Fruit fly (Drosophila melanogaster) whole organism, embryonic: ENCODE results near the gene CG9760.

Experiments used
- Atf3 ChIP-seq: fragments of 200-800 bp; sonication (Bioruptor generic); optimal IDR thresholded peaks from 3 replicates; lab custom pipeline; 2016; ENCODE audit warnings: missing biosample characterization, missing genetic modification characterization
- Bteb2 ChIP-seq: fragments of 200-800 bp; sonication (Bioruptor generic); optimal IDR thresholded peaks from 2 replicates; lab custom pipeline; 2016; ENCODE audit warnings: missing biosample characterization, missing genetic modification characterization
- CG10462 ChIP-seq: fragments of 200-800 bp; sonication (Bioruptor generic); optimal IDR thresholded peaks from 2 replicates; lab custom pipeline; 2016; ENCODE audit warnings: missing biosample characterization, missing genetic modification characterization
- CG11398 ChIP-seq: fragments of 200-800 bp; sonication (Bioruptor generic); optimal IDR thresholded peaks from 2 replicates; lab custom pipeline; 2016; ENCODE audit warnings: missing biosample characterization, missing genetic modification characterization
- CG11695 ChIP-seq: fragments of 200-800 bp; sonication (Bioruptor generic); IDR thresholded peaks from 3 replicates; pipeline ENCODE4 v1.3.6; 2022; ENCODE audit warnings: missing biosample characterization, missing genetic modification characterization
- CG12155 ChIP-seq: fragments of 200-800 bp; sonication (Bioruptor generic); optimal IDR thresholded peaks from 3 replicates; lab custom pipeline; 2016; ENCODE audit warnings: missing biosample characterization, missing genetic modification characterization
- CG14441 ChIP-seq: fragments of 200-800 bp; sonication (Bioruptor generic); IDR thresholded peaks from 2 replicates; pipeline ENCODE4 v1.3.6; 2022; ENCODE audit warnings: missing biosample characterization, missing genetic modification characterization
- CG16779 ChIP-seq: fragments of 200-800 bp; sonication (Bioruptor generic); IDR thresholded peaks from 2 replicates; pipeline ENCODE4 v1.3.6; 2022; ENCODE audit warnings: missing biosample characterization, missing genetic modification characterization
- CG17568 ChIP-seq: fragments of 200-800 bp; sonication (Bioruptor generic); optimal IDR thresholded peaks from 2 replicates; lab custom pipeline; 2018; ENCODE audit warnings: missing biosample characterization, mild to moderate bottlenecking, missing genetic modification characterization, moderate library complexity
- CG17802 ChIP-seq: fragments of 200-800 bp; sonication (Bioruptor generic); optimal IDR thresholded peaks from 2 replicates; lab custom pipeline; 2018; ENCODE audit warnings: missing biosample characterization, mild to moderate bottlenecking, missing genetic modification characterization, moderate library complexity
- CG2116 ChIP-seq: fragments of 200-800 bp; sonication (Bioruptor generic); optimal IDR thresholded peaks from 3 replicates; lab custom pipeline; 2018; ENCODE audit warnings: missing biosample characterization, mild to moderate bottlenecking, missing genetic modification characterization
- CG2678 ChIP-seq: fragments of 200-800 bp; sonication (Bioruptor generic); optimal IDR thresholded peaks from 3 replicates; lab custom pipeline; 2019; ENCODE audit warnings: missing biosample characterization, mild to moderate bottlenecking, missing genetic modification characterization, moderate library complexity
- CG2875 ChIP-seq: fragments of 200-800 bp; sonication (Bioruptor generic); optimal IDR thresholded peaks from 2 replicates; lab custom pipeline; 2017; ENCODE audit warnings: missing biosample characterization, mild to moderate bottlenecking, missing genetic modification characterization, missing genetic modification reagents
- CG42726 ChIP-seq: fragments of 200-800 bp; sonication (Bioruptor generic); IDR thresholded peaks from 2 replicates; pipeline ENCODE4 v1.3.6; 2022; ENCODE audit warnings: missing biosample characterization, missing genetic modification characterization; ENCODE audit not compliant: partially characterized antibody
- CG43689 ChIP-seq: fragments of 200-800 bp; sonication (Bioruptor generic); IDR thresholded peaks from 2 replicates; pipeline ENCODE4 v1.3.6; 2022; ENCODE audit warnings: missing biosample characterization, missing genetic modification characterization
- CG4854 ChIP-seq: fragments of 200-800 bp; sonication (Bioruptor generic); optimal IDR thresholded peaks from 2 replicates; lab custom pipeline; 2016; ENCODE audit warnings: missing biosample characterization, missing genetic modification characterization, inconsistent platforms
- CG6689 ChIP-seq: fragments of 200-800 bp; sonication (Bioruptor generic); IDR thresholded peaks from 2 replicates; pipeline ENCODE4 v1.3.6; 2022; ENCODE audit warnings: missing biosample characterization, missing genetic modification characterization
- CG6765 ChIP-seq: fragments of 200-800 bp; sonication (Bioruptor generic); optimal IDR thresholded peaks from 3 replicates; lab custom pipeline; 2017; ENCODE audit warnings: missing biosample characterization, mild to moderate bottlenecking, missing genetic modification characterization
- CG6854 ChIP-seq: fragments of 200-800 bp; sonication (Bioruptor generic); optimal IDR thresholded peaks from 3 replicates; lab custom pipeline; 2017; ENCODE audit warnings: missing biosample characterization, mild to moderate bottlenecking, missing genetic modification characterization
- CG7556 ChIP-seq: fragments of 200-800 bp; sonication (Bioruptor generic); optimal IDR thresholded peaks from 2 replicates; lab custom pipeline; 2017; ENCODE audit warnings: missing biosample characterization, mild to moderate bottlenecking, missing genetic modification characterization
- CG7839 ChIP-seq: fragments of 200-800 bp; sonication (Bioruptor generic); optimal IDR thresholded peaks from 3 replicates; lab custom pipeline; 2018; ENCODE audit warnings: missing biosample characterization, mild to moderate bottlenecking, missing genetic modification characterization, moderate library complexity
- CG7963 ChIP-seq: fragments of 200-800 bp; sonication (Bioruptor generic); IDR thresholded peaks from 3 replicates; pipeline ENCODE4 v1.3.6; 2022; ENCODE audit warnings: missing biosample characterization, missing genetic modification characterization; ENCODE audit not compliant: partially characterized antibody
- CG8765 ChIP-seq: fragments of 200-800 bp; sonication (Bioruptor generic); IDR thresholded peaks from 2 replicates; pipeline ENCODE4 v1.3.6; 2022; ENCODE audit warnings: missing biosample characterization, missing genetic modification characterization
- Drgx ChIP-seq: fragments of 200-800 bp; sonication (Bioruptor generic); IDR thresholded peaks from 2 replicates; pipeline ENCODE4 v1.3.6; 2022; ENCODE audit warnings: missing biosample characterization, missing genetic modification characterization
- GATAe ChIP-seq: fragments of 200-800 bp; sonication (Bioruptor generic); conservative IDR thresholded peaks from 2 replicates; pipeline ENCODE4 v1.3.6; 2022; ENCODE audit warnings: missing biosample characterization, missing genetic modification characterization
- Hmr ChIP-seq: fragments of 200-800 bp; sonication (Bioruptor generic); optimal IDR thresholded peaks from 3 replicates; lab custom pipeline; 2017; ENCODE audit warnings: mild to moderate bottlenecking, missing biosample characterization, missing genetic modification reagents, missing genetic modification characterization
- Mad ChIP-seq: fragments of 200-800 bp; sonication (Bioruptor generic); optimal IDR thresholded peaks from 2 replicates; lab custom pipeline; 2016; ENCODE audit warnings: missing biosample characterization, missing genetic modification characterization
- Myb ChIP-seq: fragments of 200-800 bp; sonication (Bioruptor generic); optimal IDR thresholded peaks from 2 replicates; lab custom pipeline; 2016; ENCODE audit warnings: missing biosample characterization, missing genetic modification characterization
- Nf-YC ChIP-seq: fragments of 200-800 bp; optimal IDR thresholded peaks from 3 replicates; lab custom pipeline; 2019; ENCODE audit warnings: missing biosample characterization, mild to moderate bottlenecking, missing genetic modification characterization, moderate library complexity
- NfI ChIP-seq: fragments of 200-800 bp; sonication (Bioruptor generic); optimal IDR thresholded peaks from 3 replicates; lab custom pipeline; 2018; ENCODE audit warnings: missing biosample characterization, mild to moderate bottlenecking, missing genetic modification characterization, moderate library complexity
- Opbp ChIP-seq: fragments of 200-800 bp; sonication (Bioruptor generic); IDR thresholded peaks from 3 replicates; pipeline ENCODE4 v1.3.6; 2022; ENCODE audit warnings: missing biosample characterization, missing genetic modification characterization; ENCODE audit not compliant: partially characterized antibody
- Six4 ChIP-seq: fragments of 200-800 bp; sonication (Bioruptor generic); optimal IDR thresholded peaks from 2 replicates; lab custom pipeline; 2016; ENCODE audit warnings: missing biosample characterization, missing genetic modification characterization
- Spps ChIP-seq: fragments of 200-800 bp; sonication (Bioruptor generic); optimal IDR thresholded peaks from 2 replicates; lab custom pipeline; 2018; ENCODE audit warnings: missing biosample characterization, mild to moderate bottlenecking, missing genetic modification characterization
- ase ChIP-seq: fragments of 200-800 bp; sonication (Bioruptor generic); IDR thresholded peaks from 3 replicates; pipeline ENCODE4 v1.3.6; 2022; ENCODE audit warnings: missing biosample characterization, missing genetic modification characterization
- da ChIP-seq: fragments of 200-800 bp; sonication (Bioruptor generic); optimal IDR thresholded peaks from 2 replicates; lab custom pipeline; 2016; ENCODE audit warnings: missing biosample characterization, missing genetic modification characterization
- fd102C ChIP-seq: fragments of 200-800 bp; sonication (Bioruptor generic); optimal IDR thresholded peaks from 2 replicates; lab custom pipeline; 2018; ENCODE audit warnings: missing biosample characterization, mild to moderate bottlenecking, missing genetic modification characterization, moderate library complexity
- ftz-f1 ChIP-seq: fragments of 200-800 bp; sonication (Bioruptor generic); optimal IDR thresholded peaks from 2 replicates; lab custom pipeline; 2016; ENCODE audit warnings: missing biosample characterization, missing genetic modification characterization
- h ChIP-seq: fragments of >200 bp; optimal IDR thresholded peaks from 2 replicates; lab custom pipeline; 2017
- hth ChIP-seq: fragments of >200 bp; optimal IDR thresholded peaks from 2 replicates; lab custom pipeline; 2017; ENCODE audit warnings: inconsistent platforms
- ind ChIP-seq: fragments of 200-800 bp; sonication (Bioruptor generic); optimal IDR thresholded peaks from 3 replicates; lab custom pipeline; 2016; ENCODE audit warnings: missing biosample characterization, missing genetic modification characterization
- kni ChIP-seq: fragments of 200-800 bp; sonication (Bioruptor generic); optimal IDR thresholded peaks from 3 replicates; lab custom pipeline; 2017; ENCODE audit warnings: mild to moderate bottlenecking, missing biosample characterization, missing genetic modification reagents, missing genetic modification characterization
- lola ChIP-seq, 3 experiments: fragments of >200 bp in 2 of 3; fragments of 200-800 bp in 1 of 3; sonication (Bioruptor generic) in 1 of 3; optimal IDR thresholded peaks; 2 replicates each; lab custom pipeline; 2017 to 2019; ENCODE audit warnings: missing biosample characterization in 3 of 3, missing genetic modification characterization in 3 of 3, mild to moderate bottlenecking in 1 of 3, moderate library complexity in 1 of 3
- phol ChIP-seq: fragments of 200-800 bp; sonication (Bioruptor generic); optimal IDR thresholded peaks from 3 replicates; lab custom pipeline; 2018; ENCODE audit warnings: missing biosample characterization, mild to moderate bottlenecking, missing genetic modification characterization, moderate library complexity
- scrt ChIP-seq: fragments of 200-800 bp; sonication (Bioruptor generic); optimal IDR thresholded peaks from 2 replicates; lab custom pipeline; 2018; ENCODE audit warnings: missing biosample characterization, mild to moderate bottlenecking, missing genetic modification characterization, moderate library complexity
- shn ChIP-seq: fragments of 200-800 bp; sonication (Bioruptor generic); optimal IDR thresholded peaks from 3 replicates; lab custom pipeline; 2016; ENCODE audit warnings: missing biosample characterization, missing genetic modification characterization
- slbo ChIP-seq: fragments of 200-800 bp; sonication (Bioruptor generic); IDR thresholded peaks from 2 replicates; pipeline ENCODE4 v1.3.6; 2022; ENCODE audit warnings: missing biosample characterization, missing genetic modification characterization
- slp2 ChIP-seq: fragments of 200-800 bp; sonication (Bioruptor generic); optimal IDR thresholded peaks from 2 replicates; lab custom pipeline; 2016; ENCODE audit warnings: missing biosample characterization, missing genetic modification characterization
- stc ChIP-seq: fragments of 200-800 bp; sonication (Bioruptor generic); IDR thresholded peaks from 2 replicates; pipeline ENCODE4 v1.3.6; 2022; ENCODE audit warnings: missing biosample characterization, missing genetic modification characterization
- tin ChIP-seq: fragments of 200-800 bp; sonication (Bioruptor generic); optimal IDR thresholded peaks from 3 replicates; lab custom pipeline; 2016; ENCODE audit warnings: missing biosample characterization, missing genetic modification characterization
- tll ChIP-seq, 2 experiments: fragments of 200-800 bp in 1 of 2; fragments of >200 bp in 1 of 2; sonication (Bioruptor generic) in 1 of 2; optimal IDR thresholded peaks; 2 replicates each; lab custom pipeline; 2017 to 2019; ENCODE audit warnings: missing biosample characterization in 2 of 2, missing genetic modification characterization in 2 of 2, mild to moderate bottlenecking in 1 of 2, moderate library complexity in 1 of 2
- wdn ChIP-seq: fragments of 200-800 bp; sonication (Bioruptor generic); IDR thresholded peaks from 2 replicates; pipeline ENCODE4 v1.3.6; 2022; ENCODE audit warnings: missing biosample characterization, missing genetic modification characterization

CG9760 gene

DNA sequence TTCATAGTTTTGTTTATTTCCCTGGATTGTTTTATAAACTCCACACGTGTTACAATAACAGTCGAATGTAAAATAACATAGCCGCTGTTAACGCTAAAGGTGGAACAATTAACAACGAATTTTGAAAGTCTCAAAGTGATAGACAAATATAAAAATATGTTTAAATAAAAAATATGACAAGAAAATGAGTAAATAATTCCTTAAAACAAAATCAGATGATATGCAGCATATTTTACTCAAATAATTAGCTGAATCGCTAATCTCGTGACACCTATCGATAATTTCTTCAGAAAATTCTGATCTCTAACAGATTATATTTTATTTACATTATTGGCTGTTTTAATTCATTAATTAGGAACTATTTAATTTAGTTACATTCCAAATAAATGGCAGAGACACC is 26.9 kb downstream of the CG9760 start, which contains the start of the genes CG5645 and Atg12 (continued):
- TF ChIP-seq CG16779 (no peak), Spps (tag; lab: Kevin White, UChicago) (no peak), NfI (GFP tag; lab: Kevin White, UChicago) (peak; percentile 28), Hmr (GFP tag; lab: Kevin White, UChicago) (peak; percentile 44), CG42726 (no peak; the same call in 1 of the 2 replicates), CG6854 (GFP tag; lab: Kevin White, UChicago) (no peak), phol (peak; percentile 59), GATAe (GFP tag; lab: Robert Waterston, UW) (0 out of 2 replicates have a peak, but pooled peaks have one; percentile 28), CG6765 (no peak), scrt (GFP tag; lab: Kevin White, UChicago) (no peak), tin (peak; percentile 79), ftz-f1 (GFP tag; lab: Kevin White, UChicago) (no peak), lola (GFP tag; optimal IDR thresholded peaks at IDR 0.05; lab: Kevin White, UChicago) (peak in 1 of 3 experiments; percentile 43), stc (GFP tag; lab: Robert Waterston, UW) (no peak), ind (peak; percentile 58), slbo (GFP tag; lab: Robert Waterston, UW) (peak; percentile 78), fd102C (GFP tag; lab: Kevin White, UChicago) (no peak), CG17568 (GFP tag; lab: Kevin White, UChicago) (no peak), CG43689 (GFP tag; lab: Robert Waterston, UW) (no peak), tll (GFP tag; optimal IDR thresholded peaks at IDR 0.05; lab: Kevin White, UChicago) (no peak), CG7963 (0 out of 3 replicates have a peak, but pooled peaks have one; percentile 36), Six4 (GFP tag; lab: Kevin White, UChicago) (peak; percentile 68), shn (GFP tag; lab: Kevin White, UChicago) (no peak), wdn (GFP tag; lab: Robert Waterston, UW) (no peak), CG12155 (GFP tag; lab: Kevin White, UChicago) (peak; percentile 41), Atf3 (GFP tag; lab: Kevin White, UChicago) (no peak), CG6689 (GFP tag; lab: Robert Waterston, UW) (peak; percentile 34; the same call in 1 of the 2 replicates), da (GFP tag; lab: Kevin White, UChicago) (no peak), slp2 (no peak), Nf-YC (tag; lab: Kevin White, UChicago) (peak; percentile 59), kni (no peak), CG11398 (GFP tag; lab: Kevin White, UChicago) (no peak), h (lab: Kevin White, UChicago) (no peak), CG7556 (peak; percentile 52), CG11695 (GFP tag; lab: Robert Waterston, UW) (peak; percentile 41; the same call in 1 of the 3 replicates), CG8765 (GFP tag; lab: Robert Waterston, UW) (no peak), CG2875 (GFP tag; lab: Kevin White, UChicago) (no peak), CG10462 (GFP tag; lab: Kevin White, UChicago) (peak; percentile 37), CG4854 (GFP tag; lab: Kevin White, UChicago) (peak; percentile 41), Opbp (GFP tag; lab: Robert Waterston, UW) (peak; percentile 72; the same call in 2 of the 3 replicates), CG2678 (peak; percentile 46), hth (lab: Kevin White, UChicago) (no peak), ase (GFP tag; lab: Robert Waterston, UW) (peak; percentile 47; the same call in 2 of the 3 replicates), Mad (GFP tag; lab: Kevin White, UChicago) (no peak), CG7839 (tag; lab: Kevin White, UChicago) (peak; percentile 54), CG14441 (GFP tag; lab: Robert Waterston, UW) (peak; percentile 51; the same call in 1 of the 2 replicates), CG2116 (GFP tag; lab: Kevin White, UChicago) (peak; percentile 78), Bteb2 (no peak), CG17802 (tag; lab: Kevin White, UChicago) (no peak), Drgx (no peak), Myb (GFP tag; lab: Kevin White, UChicago) (peak; percentile 9)
